Worm (Caenorhabditis elegans) whole organism, L3 larva: ENCODE results near the gene C06C3.4.

Source experiments
- ama-1 ChIP-seq: fragments of 150-350 bp; optimal IDR thresholded peaks from 2 replicates; lab custom pipeline; 2018
- eor-1 ChIP-seq, 2 experiments: fragments of 150-350 bp; optimal IDR thresholded peaks; 2 replicates each; lab custom pipeline; 2014 to 2018; ENCODE audit warnings: missing biosample characterization in 2 of 2, missing genetic modification characterization in 2 of 2
- fkh-2 ChIP-seq: fragments of 150-350 bp; optimal IDR thresholded peaks from 2 replicates; lab custom pipeline; 2014; ENCODE audit warnings: missing biosample characterization, missing genetic modification reagents, missing genetic modification characterization
- jun-1 ChIP-seq: fragments of 150-350 bp; optimal IDR thresholded peaks from 2 replicates; lab custom pipeline; 2014; ENCODE audit warnings: missing biosample characterization, missing genetic modification reagents, missing genetic modification characterization
- lin-15B ChIP-seq: fragments of 150-350 bp; optimal IDR thresholded peaks from 2 replicates; lab custom pipeline; 2014; ENCODE audit warnings: missing biosample characterization, missing genetic modification characterization
- nfya-1 ChIP-seq: sonication (generic microtip); optimal IDR thresholded peaks from 2 replicates; lab custom pipeline; 2017; ENCODE audit warnings: missing genetic modification characterization, mild to moderate bottlenecking, missing compliant biosample characterization, antibody characterized with exemption, moderate library complexity; ENCODE audit not compliant: insufficient read depth
- unc-62 ChIP-seq: fragments of 150-350 bp; sonication (generic microtip); optimal IDR thresholded peaks from 4 replicates; lab custom pipeline; 2014; ENCODE audit warnings: missing biosample characterization, missing genetic modification reagents, missing genetic modification characterization
- ztf-4 ChIP-seq: fragments of 150-350 bp; optimal IDR thresholded peaks from 2 replicates; lab custom pipeline; 2014; ENCODE audit warnings: missing biosample characterization, missing genetic modification characterization

- TF ChIP-seq fkh-2 (tag; lab: Kevin White, UChicago) (no peak), unc-62 (GFP tag; lab: Kevin White, UChicago) (no peak), ama-1 (lab: Kevin White, UChicago) (no peak), lin-15B (no peak), nfya-1 (tag; lab: Kevin White, UChicago) (no peak), jun-1 (tag; lab: Kevin White, UChicago) (no peak), eor-1 (tag; optimal IDR thresholded peaks at IDR 0.05; lab: Kevin White, UChicago) (no peak), ztf-4 (tag; lab: Kevin White, UChicago) (no peak)
Observed at ce11 chrII:9378174-9378573, 5.1 kb downstream of the C06C3.4 start.
